Fruit fly (Drosophila melanogaster) whole organism, wandering third instar larva: ENCODE data around the gene beta-Spec.

Source experiments
- Abd-B ChIP-seq: fragments of >200 bp; optimal IDR thresholded peaks from 2 replicates; lab custom pipeline; 2017; ENCODE audit warnings: missing biosample characterization, missing genetic modification characterization
- CG32264 ChIP-seq: fragments of 200-800 bp; sonication (Bioruptor generic); optimal IDR thresholded peaks from 2 replicates; lab custom pipeline; 2016; ENCODE audit warnings: missing biosample characterization, missing genetic modification characterization
- CG9705 ChIP-seq: fragments of 200-800 bp; sonication (Bioruptor generic); optimal IDR thresholded peaks from 2 replicates; lab custom pipeline; 2018; ENCODE audit warnings: missing biosample characterization, mild to moderate bottlenecking, missing genetic modification characterization
- CrebA ChIP-seq: fragments of 200-800 bp; sonication (Bioruptor generic); optimal IDR thresholded peaks from 2 replicates; lab custom pipeline; 2016; ENCODE audit warnings: missing biosample characterization, mild to moderate bottlenecking, missing genetic modification characterization, borderline replicate concordance
- Dfd ChIP-seq: fragments of >200 bp; optimal IDR thresholded peaks from 2 replicates; lab custom pipeline; 2017; ENCODE audit warnings: missing biosample characterization, missing genetic modification characterization
- Dif ChIP-seq: fragments of 200-275, 200-300 bp; sonication (Bioruptor generic); optimal IDR thresholded peaks from 2 replicates; lab custom pipeline; 2018; ENCODE audit warnings: missing biosample characterization, missing genetic modification characterization; ENCODE audit not compliant: partially characterized antibody
- GATAd ChIP-seq: sonication (Bioruptor generic); optimal IDR thresholded peaks from 2 replicates; lab custom pipeline; 2016; ENCODE audit warnings: missing biosample characterization, missing genetic modification characterization
- HLH106 ChIP-seq: fragments of 200-800 bp; optimal IDR thresholded peaks from 3 replicates; lab custom pipeline; 2019; ENCODE audit warnings: missing biosample characterization, mild to moderate bottlenecking, missing genetic modification characterization, moderate library complexity
- Hnf4 ChIP-seq: fragments of 200-800 bp; sonication (Bioruptor generic); optimal IDR thresholded peaks from 2 replicates; lab custom pipeline; 2016; ENCODE audit warnings: missing biosample characterization, mild to moderate bottlenecking, missing genetic modification characterization
- Hr78 ChIP-seq: fragments of >200 bp; optimal IDR thresholded peaks from 2 replicates; lab custom pipeline; 2017; ENCODE audit warnings: missing biosample characterization, missing genetic modification characterization
- Hr83 ChIP-seq: fragments of 200-300 bp; sonication (Bioruptor generic); optimal IDR thresholded peaks from 2 replicates; lab custom pipeline; 2016; ENCODE audit warnings: missing biosample characterization, mild to moderate bottlenecking, missing genetic modification characterization, moderate library complexity; ENCODE audit not compliant: poor library complexity, severe bottlenecking
- Jra ChIP-seq: sonication (Bioruptor generic); optimal IDR thresholded peaks from 2 replicates; lab custom pipeline; 2016; ENCODE audit warnings: missing biosample characterization, missing genetic modification characterization
- Mio ChIP-seq: sonication (Bioruptor generic); optimal IDR thresholded peaks from 2 replicates; lab custom pipeline; 2016; ENCODE audit warnings: missing biosample characterization, missing genetic modification characterization
- Myc ChIP-seq: fragments of >200 bp; optimal IDR thresholded peaks from 2 replicates; lab custom pipeline; 2017
- N ChIP-seq: fragments of >200 bp; optimal IDR thresholded peaks from 2 replicates; lab custom pipeline; 2018; ENCODE audit warnings: missing biosample characterization, missing external identifiers, missing genetic modification characterization
- OdsH ChIP-seq: fragments of 200-800 bp; sonication (Bioruptor generic); optimal IDR thresholded peaks from 2 replicates; lab custom pipeline; 2016; ENCODE audit warnings: missing biosample characterization, mild to moderate bottlenecking, missing genetic modification characterization
- Rel ChIP-seq, 2 experiments: fragments of 200-800 bp; sonication (Bioruptor generic) in 1 of 2; optimal IDR thresholded peaks; 2 replicates in 1 of 2; 3 replicates in 1 of 2; lab custom pipeline; 2016 to 2019; ENCODE audit warnings: mild to moderate bottlenecking in 2 of 2, missing biosample characterization in 2 of 2, missing genetic modification characterization in 2 of 2, moderate library complexity in 1 of 2
- Sp1 ChIP-seq: fragments of 200-800 bp; sonication (Bioruptor generic); optimal IDR thresholded peaks from 3 replicates; lab custom pipeline; 2019; ENCODE audit warnings: missing biosample characterization, mild to moderate bottlenecking, missing genetic modification characterization, moderate library complexity
- Vsx2 ChIP-seq: fragments of 200-300, 225-300 bp; sonication (Bioruptor generic); optimal IDR thresholded peaks from 2 replicates; lab custom pipeline; 2018; ENCODE audit warnings: missing biosample characterization, missing genetic modification characterization; ENCODE audit not compliant: partially characterized antibody
- br ChIP-seq: fragments of 200-800 bp; sonication (Bioruptor generic); optimal IDR thresholded peaks from 2 replicates; lab custom pipeline; 2016; ENCODE audit warnings: missing biosample characterization, missing genetic modification characterization
- brk ChIP-seq: fragments of 200-800 bp; sonication (Bioruptor generic); optimal IDR thresholded peaks from 2 replicates; lab custom pipeline; 2016; ENCODE audit warnings: missing biosample characterization, mild to moderate bottlenecking, missing genetic modification characterization
- dl ChIP-seq, 2 experiments: fragments of 175-275, 200-275 bp in 1 of 2; fragments of 200-275 bp in 1 of 2; sonication (Bioruptor generic); optimal IDR thresholded peaks; lab custom pipeline; 2018; ENCODE audit warnings: mild to moderate bottlenecking in 2 of 2, missing biosample characterization in 2 of 2, missing genetic modification characterization in 2 of 2, moderate library complexity in 2 of 2; ENCODE audit not compliant: partially characterized antibody in 2 of 2, insufficient read depth in 1 of 2
- dmrt93B ChIP-seq: fragments of 200-800 bp; sonication (Bioruptor generic); optimal IDR thresholded peaks from 2 replicates; lab custom pipeline; 2018; ENCODE audit warnings: missing biosample characterization, mild to moderate bottlenecking, missing genetic modification characterization
- dsf ChIP-seq: sonication (Bioruptor generic); optimal IDR thresholded peaks from 2 replicates; lab custom pipeline; 2016; ENCODE audit warnings: missing biosample characterization, missing genetic modification characterization, borderline replicate concordance
- ey ChIP-seq: fragments of 200-800 bp; sonication (Bioruptor generic); optimal IDR thresholded peaks from 2 replicates; lab custom pipeline; 2016; ENCODE audit warnings: missing biosample characterization, missing genetic modification characterization
- foxo ChIP-seq, 2 experiments: fragments of 200-800 bp; sonication (Bioruptor generic); optimal IDR thresholded peaks; 2 replicates in 1 of 2; 3 replicates in 1 of 2; lab custom pipeline; 2016 to 2017; ENCODE audit warnings: missing biosample characterization in 2 of 2, missing genetic modification characterization in 2 of 2
- fru ChIP-seq: fragments of 200-800 bp; sonication (Bioruptor generic); optimal IDR thresholded peaks from 3 replicates; lab custom pipeline; 2016; ENCODE audit warnings: missing biosample characterization, mild to moderate bottlenecking, missing genetic modification characterization
- h ChIP-seq: fragments of 200-800 bp; sonication (Bioruptor generic); optimal IDR thresholded peaks from 3 replicates; lab custom pipeline; 2016; ENCODE audit warnings: missing biosample characterization, mild to moderate bottlenecking, missing genetic modification characterization
- jim ChIP-seq: fragments of 175-275, 200-325 bp; sonication (Bioruptor generic); optimal IDR thresholded peaks from 2 replicates; lab custom pipeline; 2016; ENCODE audit warnings: missing biosample characterization, mild to moderate bottlenecking, missing genetic modification characterization
- lola ChIP-seq: fragments of >200 bp; optimal IDR thresholded peaks from 2 replicates; lab custom pipeline; 2017; ENCODE audit warnings: missing biosample characterization, missing genetic modification characterization
- pan ChIP-seq: fragments of >200 bp; optimal IDR thresholded peaks from 2 replicates; lab custom pipeline; 2017
- psq ChIP-seq: fragments of 200-800 bp; sonication (Bioruptor generic); optimal IDR thresholded peaks from 3 replicates; lab custom pipeline; 2017; ENCODE audit warnings: missing biosample characterization, mild to moderate bottlenecking, missing genetic modification characterization, moderate library complexity
- rgr ChIP-seq: fragments of 200-800 bp; sonication (Bioruptor generic); optimal IDR thresholded peaks from 3 replicates; lab custom pipeline; 2016; ENCODE audit warnings: missing biosample characterization, mild to moderate bottlenecking, missing genetic modification characterization
- sage ChIP-seq: fragments of 200-800 bp; sonication (Bioruptor generic); optimal IDR thresholded peaks from 2 replicates; lab custom pipeline; 2016; ENCODE audit warnings: missing biosample characterization, mild to moderate bottlenecking, missing genetic modification characterization
- sv ChIP-seq: fragments of 200-800 bp; sonication (Bioruptor generic); optimal IDR thresholded peaks from 3 replicates; lab custom pipeline; 2016; ENCODE audit warnings: missing biosample characterization, missing genetic modification characterization
- tai ChIP-seq: sonication (Bioruptor generic); optimal IDR thresholded peaks from 2 replicates; lab custom pipeline; 2016; ENCODE audit warnings: missing biosample characterization, missing genetic modification characterization
- usp ChIP-seq: fragments of >200 bp; optimal IDR thresholded peaks from 2 replicates; lab custom pipeline; 2017; ENCODE audit warnings: missing biosample characterization, missing genetic modification characterization
- woc ChIP-seq: sonication (Bioruptor generic); optimal IDR thresholded peaks from 2 replicates; lab custom pipeline; 2016; ENCODE audit warnings: missing biosample characterization, mild to moderate bottlenecking, missing genetic modification characterization

The beta-Spec gene

DNA sequence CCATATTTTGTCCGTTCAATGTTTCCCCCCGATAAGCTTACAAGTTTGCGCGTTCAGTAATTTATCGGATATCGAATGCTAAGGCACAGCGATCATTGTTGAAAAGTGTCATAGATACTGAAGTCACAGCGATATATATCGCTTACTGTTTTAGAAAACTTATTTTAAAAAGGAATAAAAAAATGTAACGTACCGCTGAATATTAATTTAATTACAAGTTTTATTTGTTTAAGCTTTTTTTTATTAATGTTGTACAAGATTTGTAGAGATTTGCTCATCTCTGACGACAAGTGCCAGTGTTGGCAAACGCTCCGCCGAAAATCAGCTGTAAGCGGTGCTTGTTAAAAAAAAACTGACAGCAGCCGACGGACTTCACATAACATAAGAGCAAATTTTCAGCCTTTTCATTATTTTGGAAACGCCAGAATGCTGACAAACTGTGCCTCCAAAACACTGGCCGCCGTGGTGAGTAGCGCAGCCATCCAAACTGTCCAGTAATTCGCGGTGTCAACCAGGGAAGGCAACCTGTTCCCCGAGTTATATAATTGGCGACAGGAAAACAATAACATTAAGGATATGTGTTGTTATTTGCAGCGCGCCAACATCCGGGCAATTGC, 25.1 kb upstream of the beta-Spec start, which contains the start of the genes corolla and ND-24:
corolla (minus strand) TSS at position 52 of the 617 bp plus-strand sequence.
ND-24 (plus strand) TSS at position 94 of the 617 bp plus-strand sequence.
- TF ChIP-seq foxo (GFP tag; optimal IDR thresholded peaks at IDR 0.05; lab: Kevin White, UChicago): peak in 1 of 2 experiments; percentile 86
- peak; percentile 89 for TF ChIP-seq woc (GFP tag; lab: Kevin White, UChicago)
- TF ChIP-seq rgr: peak; percentile 85
- TF ChIP-seq CG9705 (GFP tag; lab: Kevin White, UChicago): peak; percentile 28
- peak; percentile 70 for TF ChIP-seq GATAd (GFP tag; lab: Kevin White, UChicago)
- TF ChIP-seq Dfd (GFP tag; lab: Kevin White, UChicago): no peak
- TF ChIP-seq Hr83 (GFP tag; lab: Kevin White, UChicago): no peak
- no peak for TF ChIP-seq br (GFP tag; lab: Kevin White, UChicago)
- peak; percentile 83 for TF ChIP-seq fru (GFP tag; lab: Kevin White, UChicago)
- TF ChIP-seq h (GFP tag; lab: Kevin White, UChicago): peak; percentile 87
- peak; percentile 87 for TF ChIP-seq Jra (GFP tag; lab: Kevin White, UChicago)
- no peak for TF ChIP-seq pan (lab: Kevin White, UChicago)
- TF ChIP-seq tai (GFP tag; lab: Kevin White, UChicago): no peak
- no peak for TF ChIP-seq N (GFP tag; lab: Kevin White, UChicago)
- TF ChIP-seq dl (GFP tag; optimal IDR thresholded peaks at IDR 0.05; lab: Kevin White, UChicago; ENCODE audit: insufficient read depth in 1 of 2, partially characterized antibody in 2 of 2): no peak
- TF ChIP-seq sv: peak; percentile 81
- no peak for TF ChIP-seq Hr78
- peak; percentile 43 for TF ChIP-seq CG32264 (GFP tag; lab: Kevin White, UChicago)
- peak; percentile 81 for TF ChIP-seq ey (GFP tag; lab: Kevin White, UChicago)
- peak; percentile 33 for TF ChIP-seq Mio (GFP tag; lab: Kevin White, UChicago)
- TF ChIP-seq HLH106 (tag; lab: Kevin White, UChicago): peak; percentile 64
- TF ChIP-seq Rel (GFP tag; optimal IDR thresholded peaks at IDR 0.05; lab: Kevin White, UChicago): no peak
- peak; percentile 53 for TF ChIP-seq Rel (tag; optimal IDR thresholded peaks at IDR 0.05; lab: Kevin White, UChicago)
- no peak for TF ChIP-seq Dif
- TF ChIP-seq dsf (GFP tag; lab: Kevin White, UChicago): peak; percentile 74
- TF ChIP-seq lola (GFP tag; lab: Kevin White, UChicago): no peak
- peak; percentile 77 for TF ChIP-seq OdsH
- no peak for TF ChIP-seq Vsx2 (GFP tag; lab: Kevin White, UChicago)
- no peak for TF ChIP-seq jim (GFP tag; lab: Kevin White, UChicago)
- no peak for TF ChIP-seq Abd-B (GFP tag; lab: Kevin White, UChicago)
- TF ChIP-seq Sp1: peak; percentile 67
- TF ChIP-seq Hnf4 (GFP tag; lab: Kevin White, UChicago): peak; percentile 92
- no peak for TF ChIP-seq CrebA (GFP tag; lab: Kevin White, UChicago)
- TF ChIP-seq psq: peak; percentile 72
- peak; percentile 43 for TF ChIP-seq Myc (lab: Kevin White, UChicago)
- TF ChIP-seq sage (GFP tag; lab: Kevin White, UChicago): no peak
- no peak for TF ChIP-seq dmrt93B
- TF ChIP-seq brk: no peak
- TF ChIP-seq usp (GFP tag; lab: Kevin White, UChicago): no peak

DNA sequence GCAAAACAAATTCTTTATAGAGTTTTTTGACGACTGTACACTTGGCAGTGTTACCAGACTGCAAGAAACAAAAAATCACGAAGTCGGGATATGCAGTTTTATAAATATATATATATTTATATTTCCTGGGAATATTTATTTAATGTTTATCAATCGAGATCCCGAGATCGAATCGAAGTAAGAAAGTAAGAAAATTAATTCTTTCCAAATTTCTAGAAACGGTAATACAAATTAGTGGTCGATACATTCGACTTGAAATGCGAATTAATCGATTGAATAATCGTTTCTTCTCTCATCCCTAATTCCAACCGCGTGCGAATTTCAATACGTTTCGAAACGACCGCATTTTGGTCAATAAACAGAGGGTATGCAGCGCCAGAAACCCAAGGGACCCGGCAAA, 21.2 kb upstream of the beta-Spec start, which contains the start of the genes CG8289 and CG5800:
CG8289 (minus strand) TSS at position 44 of the 400 bp plus-strand sequence.
CG5800 (plus strand) TSS at position 281 of the 400 bp plus-strand sequence.
- TF ChIP-seq tai (GFP tag; lab: Kevin White, UChicago) (no peak), Rel (GFP tag; optimal IDR thresholded peaks at IDR 0.05; lab: Kevin White, UChicago) (no peak), Rel (tag; optimal IDR thresholded peaks at IDR 0.05; lab: Kevin White, UChicago) (peak; percentile 69), HLH106 (tag; lab: Kevin White, UChicago) (peak; percentile 43)
